Fruit fly (Drosophila melanogaster) whole organism, pupa: ENCODE data around the gene Grd.

Experiments used
- CG13204 ChIP-seq: fragments of 200-800 bp; sonication (Bioruptor generic); optimal IDR thresholded peaks from 2 replicates; lab custom pipeline; 2018; ENCODE audit warnings: missing biosample characterization, mild to moderate bottlenecking, missing genetic modification characterization, moderate library complexity
- CG32121 ChIP-seq: fragments of 200-800 bp; sonication (Bioruptor generic); IDR thresholded peaks from 2 replicates; pipeline ENCODE4 v1.3.6; 2022; ENCODE audit warnings: missing biosample characterization, missing genetic modification characterization
- Pif1A ChIP-seq: fragments of 200-800 bp; sonication (Bioruptor generic); optimal IDR thresholded peaks from 3 replicates; lab custom pipeline; 2016; ENCODE audit warnings: missing biosample characterization, missing genetic modification characterization

- TF ChIP-seq CG13204 (GFP tag; lab: Kevin White, UChicago), result no peak
- TF ChIP-seq CG32121 (GFP tag; lab: Robert Waterston, UW), result no peak
- TF ChIP-seq Pif1A (GFP tag; lab: Kevin White, UChicago), result no peak
Observed at dm6 chr3L:17820093-17820492, 3.0 kb upstream of the Grd start, which contains the start of gene Ir75b.
